Fruit fly (Drosophila melanogaster) whole organism, adult: ENCODE data around the gene CG42588.

Experiments
- CG5204 ChIP-seq: fragments of 200-800 bp; sonication (Bioruptor generic); optimal IDR thresholded peaks from 2 replicates; lab custom pipeline; 2016; ENCODE audit warnings: missing biosample characterization, missing genetic modification characterization
- CG7045 ChIP-seq: fragments of 200-800 bp; sonication (Bioruptor generic); optimal IDR thresholded peaks from 2 replicates; lab custom pipeline; 2017; ENCODE audit warnings: missing biosample characterization, mild to moderate bottlenecking, missing genetic modification characterization
- Mnt ChIP-seq: fragments of 200-800 bp; sonication (Bioruptor generic); optimal IDR thresholded peaks from 2 replicates; lab custom pipeline; 2016; ENCODE audit warnings: missing biosample characterization, mild to moderate bottlenecking, missing genetic modification characterization
- bab1 ChIP-seq: fragments of 200-800 bp; sonication (Bioruptor generic); optimal IDR thresholded peaks from 3 replicates; lab custom pipeline; 2019; ENCODE audit warnings: missing biosample characterization, mild to moderate bottlenecking, missing genetic modification characterization, moderate library complexity
- cic ChIP-seq: fragments of 200-800 bp; sonication (Bioruptor generic); optimal IDR thresholded peaks from 2 replicates; lab custom pipeline; 2017; ENCODE audit warnings: missing biosample characterization, mild to moderate bottlenecking, missing genetic modification characterization, moderate library complexity
- kay ChIP-seq: fragments of 200-800 bp; sonication (Bioruptor generic); peaks from one replicate; lab custom pipeline; 2016; ENCODE audit warnings: missing biosample characterization, missing genetic modification characterization, borderline replicate concordance
- pad ChIP-seq: fragments of 200-800 bp; sonication (Bioruptor generic); optimal IDR thresholded peaks from 3 replicates; lab custom pipeline; 2017; ENCODE audit warnings: missing biosample characterization, missing genetic modification characterization, mild to moderate bottlenecking, moderate library complexity, missing genetic modification reagents

DNA sequence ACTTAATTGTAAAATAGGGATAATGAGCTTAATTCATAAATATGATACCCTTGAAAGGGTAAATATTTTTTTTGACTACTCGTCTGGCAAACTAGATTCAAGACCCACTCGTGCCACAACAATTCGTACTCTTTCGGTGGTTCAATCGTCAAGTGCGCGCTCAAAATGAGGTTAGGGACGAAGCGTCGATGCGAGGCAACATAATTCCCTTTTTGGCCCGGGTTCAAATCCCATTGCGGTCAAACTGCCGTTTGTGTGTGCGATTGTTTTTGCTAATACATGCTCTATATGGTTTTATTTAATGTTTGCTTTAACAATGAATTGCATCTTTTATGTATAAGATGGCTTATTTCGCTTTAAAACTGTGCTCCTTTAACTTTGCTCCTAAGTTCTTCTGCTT is 1.7 kb downstream of the CG42588 start:
- TF ChIP-seq Mnt (GFP tag; lab: Kevin White, UChicago): no peak
- TF ChIP-seq CG5204 (GFP tag; lab: Kevin White, UChicago): no peak
- TF ChIP-seq kay (GFP tag; lab: Kevin White, UChicago): no peak
- TF ChIP-seq cic: no peak
- no peak for TF ChIP-seq pad
- TF ChIP-seq bab1 (GFP tag; lab: Kevin White, UChicago): peak; percentile 26
- TF ChIP-seq CG7045 (GFP tag; lab: Kevin White, UChicago): no peak
